Fruit fly (Drosophila melanogaster) whole organism, prepupa: ENCODE data around the gene Tpr2.
A peak's percentile ranks its signal among the peaks of the same experiment; 100 is the strongest.

Experiments
- CG10669 ChIP-seq: fragments of 200-800 bp; sonication (Bioruptor generic); optimal IDR thresholded peaks from 3 replicates; lab custom pipeline; 2018; ENCODE audit warnings: missing biosample characterization, mild to moderate bottlenecking, missing genetic modification characterization, moderate library complexity
- CG11294 ChIP-seq: fragments of 200-800 bp; sonication (Bioruptor generic); IDR thresholded peaks from 2 replicates; pipeline ENCODE4 v1.3.6; 2022; ENCODE audit warnings: missing biosample characterization, missing genetic modification characterization
- CG11762 ChIP-seq: fragments of 200-800 bp; sonication (Bioruptor generic); optimal IDR thresholded peaks from 3 replicates; lab custom pipeline; 2016; ENCODE audit warnings: missing biosample characterization, missing genetic modification characterization; ENCODE audit not compliant: insufficient read depth
- CG11902 ChIP-seq: fragments of 200-800 bp; sonication (Bioruptor generic); optimal IDR thresholded peaks from 3 replicates; lab custom pipeline; 2016; ENCODE audit warnings: missing biosample characterization, missing genetic modification characterization
- CG15336 ChIP-seq: fragments of 200-800 bp; sonication (Bioruptor generic); IDR thresholded peaks from 2 replicates; pipeline ENCODE4 v1.3.6; 2022; ENCODE audit warnings: missing biosample characterization, missing genetic modification characterization
- CG1621 ChIP-seq: fragments of 200-800 bp; sonication (Bioruptor generic); optimal IDR thresholded peaks from 3 replicates; lab custom pipeline; 2018; ENCODE audit warnings: missing biosample characterization, mild to moderate bottlenecking, missing genetic modification characterization
- CG16779 ChIP-seq: fragments of 200-800 bp; sonication (Bioruptor generic); optimal IDR thresholded peaks from 3 replicates; lab custom pipeline; 2017; ENCODE audit warnings: missing biosample characterization, mild to moderate bottlenecking, missing genetic modification characterization
- CG3032 ChIP-seq: fragments of 200-800 bp; optimal IDR thresholded peaks from 2 replicates; lab custom pipeline; 2019; ENCODE audit warnings: missing biosample characterization, mild to moderate bottlenecking, missing genetic modification characterization, moderate library complexity
- CG31627 ChIP-seq: fragments of 200-800 bp; sonication (Bioruptor generic); optimal IDR thresholded peaks from 3 replicates; lab custom pipeline; 2016; ENCODE audit warnings: missing biosample characterization, missing genetic modification characterization
- CG32006 ChIP-seq: fragments of 200-800 bp; sonication (Bioruptor generic); optimal IDR thresholded peaks from 3 replicates; lab custom pipeline; 2017; ENCODE audit warnings: missing biosample characterization, mild to moderate bottlenecking, missing genetic modification characterization
- CG34406 ChIP-seq: fragments of 200-800 bp; sonication (Bioruptor generic); optimal IDR thresholded peaks from 3 replicates; lab custom pipeline; 2016; ENCODE audit warnings: missing biosample characterization, missing genetic modification characterization
- CG3919 ChIP-seq: fragments of 200-800 bp; sonication (Bioruptor generic); optimal IDR thresholded peaks from 3 replicates; lab custom pipeline; 2016; ENCODE audit warnings: missing biosample characterization, missing genetic modification characterization
- CG4318 ChIP-seq: fragments of 200-800 bp; sonication (Bioruptor generic); optimal IDR thresholded peaks from 3 replicates; lab custom pipeline; 2017; ENCODE audit warnings: missing biosample characterization, mild to moderate bottlenecking, missing genetic modification characterization
- CG6163 ChIP-seq: fragments of 200-800 bp; sonication (Bioruptor generic); IDR thresholded peaks from 3 replicates; pipeline ENCODE4 v1.3.6; 2022; ENCODE audit warnings: missing biosample characterization, missing genetic modification characterization
- CG6276 ChIP-seq: fragments of 200-800 bp; sonication (Bioruptor generic); optimal IDR thresholded peaks from 2 replicates; lab custom pipeline; 2017; ENCODE audit warnings: missing biosample characterization, mild to moderate bottlenecking, missing genetic modification characterization
- CG6792 ChIP-seq: fragments of 200-800 bp; sonication (Bioruptor generic); optimal IDR thresholded peaks from 3 replicates; lab custom pipeline; 2016; ENCODE audit warnings: missing biosample characterization, missing genetic modification characterization
- CG6808 ChIP-seq: fragments of 200-800 bp; sonication (Bioruptor generic); optimal IDR thresholded peaks from 3 replicates; lab custom pipeline; 2017; ENCODE audit warnings: missing biosample characterization, missing genetic modification characterization, mild to moderate bottlenecking, moderate library complexity, missing genetic modification reagents
- CG6854 ChIP-seq: fragments of 200-800 bp; sonication (Bioruptor generic); optimal IDR thresholded peaks from 2 replicates; lab custom pipeline; 2017; ENCODE audit warnings: missing biosample characterization, mild to moderate bottlenecking, missing genetic modification characterization
- CG7368 ChIP-seq: fragments of 200-800 bp; sonication (Bioruptor generic); optimal IDR thresholded peaks from 3 replicates; lab custom pipeline; 2016; ENCODE audit warnings: missing biosample characterization, missing genetic modification characterization
- CG8119 ChIP-seq: fragments of 200-800 bp; sonication (Bioruptor generic); IDR thresholded peaks from 3 replicates; pipeline ENCODE4 v1.3.6; 2022; ENCODE audit warnings: missing biosample characterization, missing genetic modification characterization
- CG8632 ChIP-seq: fragments of 200-800 bp; sonication (Bioruptor generic); optimal IDR thresholded peaks from 3 replicates; lab custom pipeline; 2016; ENCODE audit warnings: missing biosample characterization, missing genetic modification characterization
- CG9139 ChIP-seq: fragments of 200-800 bp; sonication (Bioruptor generic); optimal IDR thresholded peaks from 3 replicates; lab custom pipeline; 2017; ENCODE audit warnings: missing biosample characterization, mild to moderate bottlenecking, missing genetic modification characterization
- Eip75B ChIP-seq: fragments of 200-800 bp; sonication (Bioruptor generic); optimal IDR thresholded peaks from 3 replicates; lab custom pipeline; 2016; ENCODE audit warnings: missing biosample characterization, missing genetic modification characterization
- Eip78C ChIP-seq: fragments of 200-800 bp; sonication (Bioruptor generic); peaks from one replicate; lab custom pipeline; 2016; ENCODE audit warnings: missing biosample characterization, missing genetic modification characterization
- Eip93F ChIP-seq: fragments of 200-800 bp; sonication (Bioruptor generic); optimal IDR thresholded peaks from 2 replicates; lab custom pipeline; 2016; ENCODE audit warnings: missing biosample characterization, mild to moderate bottlenecking, missing genetic modification characterization
- Ets96B ChIP-seq: fragments of 200-800 bp; optimal IDR thresholded peaks from 2 replicates; lab custom pipeline; 2019; ENCODE audit warnings: missing biosample characterization, mild to moderate bottlenecking, missing genetic modification characterization, moderate library complexity
- Gug ChIP-seq: fragments of 200-800 bp; sonication (Bioruptor generic); IDR thresholded peaks from 2 replicates; pipeline ENCODE4 v1.3.6; 2022; ENCODE audit warnings: missing biosample characterization, missing genetic modification characterization
- Hr38 ChIP-seq: sonication (Bioruptor generic); optimal IDR thresholded peaks from 2 replicates; lab custom pipeline; 2016; ENCODE audit warnings: missing biosample characterization, missing genetic modification characterization
- Lpt ChIP-seq: fragments of 200-800 bp; sonication (Bioruptor generic); optimal IDR thresholded peaks from 3 replicates; lab custom pipeline; 2016; ENCODE audit warnings: missing biosample characterization, missing genetic modification characterization
- OdsH ChIP-seq: fragments of 200-800 bp; sonication (Bioruptor generic); optimal IDR thresholded peaks from 3 replicates; lab custom pipeline; 2016; ENCODE audit warnings: missing biosample characterization, missing genetic modification characterization
- Smox ChIP-seq: fragments of 200-800 bp; sonication (Bioruptor generic); optimal IDR thresholded peaks from 3 replicates; lab custom pipeline; 2016; ENCODE audit warnings: missing biosample characterization, missing genetic modification characterization
- Sox14 ChIP-seq: fragments of 200-800 bp; sonication (Bioruptor generic); optimal IDR thresholded peaks from 3 replicates; lab custom pipeline; 2016; ENCODE audit warnings: missing biosample characterization, missing genetic modification characterization
- Sox15 ChIP-seq: fragments of 200-800 bp; sonication (Bioruptor generic); optimal IDR thresholded peaks from 3 replicates; lab custom pipeline; 2016; ENCODE audit warnings: missing biosample characterization, missing genetic modification characterization
- achi ChIP-seq: fragments of 200-800 bp; sonication (Bioruptor generic); optimal IDR thresholded peaks from 3 replicates; lab custom pipeline; 2016; ENCODE audit warnings: missing biosample characterization, missing genetic modification characterization
- acj6 ChIP-seq: fragments of 200-800 bp; sonication (Bioruptor generic); optimal IDR thresholded peaks from 3 replicates; lab custom pipeline; 2016; ENCODE audit warnings: missing biosample characterization, missing genetic modification characterization
- cyc ChIP-seq: fragments of 200-800 bp; sonication (Bioruptor generic); optimal IDR thresholded peaks from 3 replicates; lab custom pipeline; 2016; ENCODE audit warnings: missing biosample characterization, missing genetic modification characterization
- dac ChIP-seq: fragments of 200-800 bp; sonication (Bioruptor generic); optimal IDR thresholded peaks from 2 replicates; lab custom pipeline; 2017; ENCODE audit warnings: missing biosample characterization, mild to moderate bottlenecking, missing genetic modification characterization
- eg ChIP-seq: fragments of 200-800 bp; sonication (Bioruptor generic); IDR thresholded peaks from 3 replicates; pipeline ENCODE4 v1.3.6; 2022; ENCODE audit warnings: missing biosample characterization, missing genetic modification characterization
- esn ChIP-seq: fragments of 200-800 bp; sonication (Bioruptor generic); optimal IDR thresholded peaks from 2 replicates; lab custom pipeline; 2016; ENCODE audit warnings: missing biosample characterization, mild to moderate bottlenecking, missing genetic modification characterization, moderate library complexity
- fd59A ChIP-seq: fragments of 200-800 bp; sonication (Bioruptor generic); optimal IDR thresholded peaks from 2 replicates; lab custom pipeline; 2017; ENCODE audit warnings: missing biosample characterization, mild to moderate bottlenecking, missing genetic modification characterization, missing genetic modification reagents
- fd85E ChIP-seq: fragments of 200-800 bp; sonication (Bioruptor generic); optimal IDR thresholded peaks from 3 replicates; lab custom pipeline; 2016; ENCODE audit warnings: missing biosample characterization, missing genetic modification characterization
- fkh ChIP-seq: fragments of 200-800 bp; sonication (Bioruptor generic); optimal IDR thresholded peaks from 3 replicates; lab custom pipeline; 2017; ENCODE audit warnings: missing biosample characterization, mild to moderate bottlenecking, missing genetic modification characterization, moderate library complexity
- lz ChIP-seq: fragments of 200-800 bp; sonication (Bioruptor generic); optimal IDR thresholded peaks from 3 replicates; lab custom pipeline; 2016; ENCODE audit warnings: missing biosample characterization, missing genetic modification characterization
- net ChIP-seq: fragments of 200-800 bp; sonication (Bioruptor generic); optimal IDR thresholded peaks from 3 replicates; lab custom pipeline; 2016; ENCODE audit warnings: missing biosample characterization, missing genetic modification characterization
- pdm3 ChIP-seq: fragments of 200-800 bp; sonication (Bioruptor generic); optimal IDR thresholded peaks from 3 replicates; lab custom pipeline; 2016; ENCODE audit warnings: missing biosample characterization, missing genetic modification characterization
- salr ChIP-seq, 2 experiments: fragments of 200-800 bp; sonication (Bioruptor generic); optimal IDR thresholded peaks; 3 replicates each; lab custom pipeline; 2016 to 2018; ENCODE audit warnings: missing biosample characterization in 2 of 2, missing genetic modification characterization in 2 of 2, mild to moderate bottlenecking in 1 of 2
- spab ChIP-seq: fragments of 200-800 bp; sonication (Bioruptor generic); optimal IDR thresholded peaks from 2 replicates; lab custom pipeline; 2017; ENCODE audit warnings: missing biosample characterization, mild to moderate bottlenecking, missing genetic modification characterization, missing genetic modification reagents
- ss ChIP-seq, 2 experiments: fragments of 200-800 bp; sonication (Bioruptor generic); optimal IDR thresholded peaks; 2 replicates in 1 of 2; 3 replicates in 1 of 2; lab custom pipeline; 2017 to 2018; ENCODE audit warnings: mild to moderate bottlenecking in 2 of 2, missing biosample characterization in 2 of 2, missing genetic modification characterization in 2 of 2, moderate library complexity in 1 of 2
- svp ChIP-seq: fragments of 200-800 bp; sonication (Bioruptor generic); peaks from one replicate; lab custom pipeline; 2016; ENCODE audit warnings: missing biosample characterization, missing genetic modification characterization
- topi ChIP-seq: fragments of 200-800 bp; sonication (Bioruptor generic); optimal IDR thresholded peaks from 3 replicates; lab custom pipeline; 2016; ENCODE audit warnings: missing biosample characterization, missing genetic modification characterization
- vri ChIP-seq: fragments of 200-800 bp; sonication (Bioruptor generic); optimal IDR thresholded peaks from 3 replicates; lab custom pipeline; 2016; ENCODE audit warnings: missing biosample characterization, mild to moderate bottlenecking, missing genetic modification characterization

The Tpr2 gene

dm6 chr2L:16519582-16520474 is 28.5 kb downstream of the Tpr2 start:
- TF ChIP-seq CG34406 (no peak), spab (no peak), acj6 (GFP tag; lab: Kevin White, UChicago) (peak; percentile 12), CG6792 (GFP tag; lab: Kevin White, UChicago) (peak; percentile 0), eg (no peak), achi (GFP tag; lab: Kevin White, UChicago) (peak; percentile 36), CG15336 (GFP tag; lab: Robert Waterston, UW) (peak; percentile 62), dac (GFP tag; lab: Kevin White, UChicago) (no peak), CG3032 (tag; lab: Kevin White, UChicago) (no peak), CG32006 (peak; percentile 72), Gug (GFP tag; lab: Robert Waterston, UW) (0 out of 2 replicates have a peak, but pooled peaks have one; percentile 13), salr (GFP tag; optimal IDR thresholded peaks at IDR 0.05; lab: Kevin White, UChicago) (peak in 1 of 2 experiments; percentile 14), CG8119 (peak; percentile 53; the same call in 1 of the 3 replicates), Eip78C (GFP tag; lab: Kevin White, UChicago) (peak; percentile 74), svp (GFP tag; lab: Kevin White, UChicago) (peak; percentile 78), CG11294 (GFP tag; lab: Robert Waterston, UW) (no peak), Eip75B (GFP tag; lab: Kevin White, UChicago) (no peak), Sox14 (GFP tag; lab: Kevin White, UChicago) (no peak), CG10669 (GFP tag; lab: Kevin White, UChicago) (peak; percentile 3), CG31627 (peak; percentile 11), vri (GFP tag; lab: Kevin White, UChicago) (no peak), CG6276 (GFP tag; lab: Kevin White, UChicago) (peak; percentile 39), Eip93F (GFP tag; lab: Kevin White, UChicago) (peak; percentile 17), CG6163 (GFP tag; lab: Robert Waterston, UW) (peak; percentile 22; the same call in 1 of the 3 replicates), Ets96B (tag; lab: Kevin White, UChicago) (no peak), topi (GFP tag; lab: Kevin White, UChicago) (no peak), lz (GFP tag; lab: Kevin White, UChicago) (no peak), CG11762 (no peak), CG16779 (tag; lab: Kevin White, UChicago) (no peak), CG7368 (GFP tag; lab: Kevin White, UChicago) (no peak), CG3919 (GFP tag; lab: Kevin White, UChicago) (no peak), CG6808 (GFP tag; lab: Kevin White, UChicago) (no peak), Smox (GFP tag; lab: Kevin White, UChicago) (no peak), CG4318 (peak; percentile 31), fkh (GFP tag; lab: Kevin White, UChicago) (peak; percentile 70), cyc (GFP tag; lab: Kevin White, UChicago) (no peak), Sox15 (GFP tag; lab: Kevin White, UChicago) (no peak), pdm3 (GFP tag; lab: Kevin White, UChicago) (no peak), ss (GFP tag; optimal IDR thresholded peaks at IDR 0.05; lab: Kevin White, UChicago) (peak in 1 of 2 experiments; percentile 36), CG11902 (GFP tag; lab: Kevin White, UChicago) (no peak), esn (GFP tag; lab: Kevin White, UChicago) (peak; percentile 47), CG1621 (tag; lab: Kevin White, UChicago) (no peak), Lpt (GFP tag; lab: Kevin White, UChicago) (no peak), fd59A (GFP tag; lab: Kevin White, UChicago) (no peak), fd85E (GFP tag; lab: Kevin White, UChicago) (no peak), OdsH (GFP tag; lab: Kevin White, UChicago) (no peak), CG9139 (GFP tag; lab: Kevin White, UChicago) (no peak), CG8632 (GFP tag; lab: Kevin White, UChicago) (peak; percentile 13), net (GFP tag; lab: Kevin White, UChicago) (no peak), CG6854 (GFP tag; lab: Kevin White, UChicago) (peak; percentile 45), Hr38 (GFP tag; lab: Kevin White, UChicago) (no peak)
